Fruit fly (Drosophila melanogaster): ENCODE data around the gene Pgant2.

The Pgant2 gene

DNA sequence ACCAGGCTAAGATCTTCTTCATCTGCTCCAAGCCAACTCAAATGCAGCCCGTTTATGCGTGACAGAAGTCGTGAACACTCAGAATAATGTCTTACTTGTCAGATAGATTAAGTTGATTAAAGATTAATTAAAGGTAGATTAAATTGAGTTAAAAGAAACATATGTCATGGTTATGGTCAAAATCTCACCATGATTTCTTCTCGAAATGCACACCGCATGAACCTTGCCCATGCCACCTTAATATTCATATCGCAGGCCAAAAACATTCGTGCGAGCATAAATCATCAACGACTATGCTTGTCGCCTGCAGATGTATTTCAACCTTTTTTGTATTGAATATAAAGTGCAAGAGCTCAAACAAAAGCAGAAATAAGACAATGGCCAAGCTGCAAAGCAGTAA, 10.5 kb upstream of the Pgant2 start (continued):
- TF ChIP-seq pdm3 (GFP tag; optimal IDR thresholded peaks at IDR 0.05) (peak; percentile 92), lz (GFP tag; optimal IDR thresholded peaks at IDR 0.05) (peak; percentile 84), CG11294 (GFP tag; IDR thresholded peaks at IDR 0.05) (peak; percentile 63), Sox14 (GFP tag; optimal IDR thresholded peaks at IDR 0.05) (peak; percentile 93), fd59A (GFP tag; optimal IDR thresholded peaks at IDR 0.05) (peak; percentile 78), Hr39 (GFP tag; optimal IDR thresholded peaks at IDR 0.05) (peak; percentile 83), vri (GFP tag; optimal IDR thresholded peaks at IDR 0.05) (peak; percentile 95), svp (GFP tag) (peak; percentile 86), CG6854 (GFP tag; optimal IDR thresholded peaks at IDR 0.05) (no peak), CG6163 (GFP tag; IDR thresholded peaks at IDR 0.05) (peak; percentile 95), Eip78C (GFP tag) (peak; percentile 94), salr (GFP tag; optimal IDR thresholded peaks at IDR 0.05) (peak; percentile 59 to 81), net (GFP tag; optimal IDR thresholded peaks at IDR 0.05) (peak; percentile 73), esn (GFP tag; optimal IDR thresholded peaks at IDR 0.05) (peak; percentile 96), CG6808 (GFP tag; optimal IDR thresholded peaks at IDR 0.05) (peak; percentile 53), fd85E (GFP tag; optimal IDR thresholded peaks at IDR 0.05) (peak; percentile 11), CG8319 (GFP tag; optimal IDR thresholded peaks at IDR 0.05) (peak; percentile 35), CG3032 (tag; optimal IDR thresholded peaks at IDR 0.05) (peak; percentile 71), CG10669 (GFP tag; optimal IDR thresholded peaks at IDR 0.05) (peak; percentile 52), CG4318 (GFP tag; optimal IDR thresholded peaks at IDR 0.05) (peak; percentile 57), CG9139 (GFP tag; optimal IDR thresholded peaks at IDR 0.05) (no peak), CG15336 (GFP tag; IDR thresholded peaks at IDR 0.05) (peak; percentile 94), CG11762 (GFP tag; optimal IDR thresholded peaks at IDR 0.05; ENCODE audit: insufficient read depth) (peak; percentile 63), CG16779 (tag; optimal IDR thresholded peaks at IDR 0.05) (peak; percentile 34), CG1621 (tag; optimal IDR thresholded peaks at IDR 0.05) (peak; percentile 76), Blimp-1 (GFP tag; optimal IDR thresholded peaks at IDR 0.05) (peak; percentile 66), spab (GFP tag; optimal IDR thresholded peaks at IDR 0.05) (peak; percentile 31), OdsH (GFP tag; optimal IDR thresholded peaks at IDR 0.05) (peak; percentile 93)

DNA sequence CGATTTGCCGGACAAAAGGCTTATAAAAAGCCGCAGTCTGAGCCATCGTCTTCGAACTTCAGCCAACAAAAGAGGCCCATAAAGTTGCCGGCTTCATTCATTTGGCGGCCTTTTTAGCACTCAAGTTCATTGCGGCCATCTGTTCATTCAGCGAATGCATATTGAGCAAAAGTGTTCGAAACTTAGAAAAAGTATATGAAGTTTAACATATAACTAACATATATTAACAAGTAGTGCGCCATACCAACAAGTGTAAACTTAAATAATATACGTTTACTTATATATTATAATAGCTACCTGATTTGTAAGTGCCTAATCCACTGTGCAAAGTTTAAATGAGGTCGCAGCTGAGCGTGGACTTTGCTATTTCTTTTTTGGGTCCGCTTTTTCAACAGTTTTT, 9.8 kb upstream of the Pgant2 start:
- TF ChIP-seq CG11294 (GFP tag; IDR thresholded peaks at IDR 0.05): no peak
- TF ChIP-seq CG11762 (GFP tag; optimal IDR thresholded peaks at IDR 0.05; ENCODE audit: insufficient read depth): no peak
- TF ChIP-seq CG8319 (GFP tag; optimal IDR thresholded peaks at IDR 0.05): no peak
- TF ChIP-seq acj6 (GFP tag; optimal IDR thresholded peaks at IDR 0.05): no peak
- peak; percentile 29 for TF ChIP-seq achi (GFP tag; optimal IDR thresholded peaks at IDR 0.05)
- TF ChIP-seq dsx (GFP tag; optimal IDR thresholded peaks at IDR 0.05; ENCODE audit: poor library complexity, severe bottlenecking): no peak
- TF ChIP-seq Eip78C (GFP tag): peak; percentile 67
- no peak for TF ChIP-seq CG11902 (GFP tag; optimal IDR thresholded peaks at IDR 0.05)
- no peak for TF ChIP-seq Ets21C (GFP tag; optimal IDR thresholded peaks at IDR 0.05)
- peak; percentile 6 for TF ChIP-seq net (GFP tag; optimal IDR thresholded peaks at IDR 0.05)
- peak; percentile 52; the same call in 2 of the 3 replicates for TF ChIP-seq CG6163 (GFP tag; IDR thresholded peaks at IDR 0.05)
- TF ChIP-seq spab (GFP tag; optimal IDR thresholded peaks at IDR 0.05): no peak
- no peak for TF ChIP-seq Sox102F (GFP tag; optimal IDR thresholded peaks at IDR 0.05)
- TF ChIP-seq CG31627 (GFP tag; optimal IDR thresholded peaks at IDR 0.05): no peak
- peak; percentile 43 for TF ChIP-seq dac (GFP tag; optimal IDR thresholded peaks at IDR 0.05)
- TF ChIP-seq Eip75B (GFP tag; optimal IDR thresholded peaks at IDR 0.05): no peak
- no peak for TF ChIP-seq CG8632 (GFP tag; optimal IDR thresholded peaks at IDR 0.05)
- no peak for TF ChIP-seq fd85E (GFP tag; optimal IDR thresholded peaks at IDR 0.05)
- no peak for TF ChIP-seq Lpt (GFP tag; optimal IDR thresholded peaks at IDR 0.05)
- TF ChIP-seq salr (GFP tag; optimal IDR thresholded peaks at IDR 0.05): no peak
- TF ChIP-seq CG34406 (GFP tag; optimal IDR thresholded peaks at IDR 0.05): no peak
- TF ChIP-seq CG15336 (GFP tag; IDR thresholded peaks at IDR 0.05): peak; percentile 29; the same call in 1 of the 2 replicates
- TF ChIP-seq CG7368 (GFP tag; optimal IDR thresholded peaks at IDR 0.05): no peak
- no peak for TF ChIP-seq Met (GFP tag; optimal IDR thresholded peaks at IDR 0.05)
- peak; percentile 28; the same call in 1 of the 3 replicates for TF ChIP-seq eg (GFP tag; IDR thresholded peaks at IDR 0.05)
- TF ChIP-seq Hr4 (GFP tag; optimal IDR thresholded peaks at IDR 0.05): peak; percentile 38
- TF ChIP-seq CG8119 (GFP tag; IDR thresholded peaks at IDR 0.05): peak; percentile 68
- TF ChIP-seq Hr39 (GFP tag; optimal IDR thresholded peaks at IDR 0.05): no peak
- no peak for TF ChIP-seq topi (GFP tag; optimal IDR thresholded peaks at IDR 0.05)
- no peak for TF ChIP-seq fkh (GFP tag; optimal IDR thresholded peaks at IDR 0.05)
- TF ChIP-seq Eip93F (GFP tag; optimal IDR thresholded peaks at IDR 0.05): no peak
- no peak for TF ChIP-seq Ets96B (tag; optimal IDR thresholded peaks at IDR 0.05)
- TF ChIP-seq fd59A (GFP tag; optimal IDR thresholded peaks at IDR 0.05): no peak
- no peak for TF ChIP-seq svp (GFP tag)
